Fruit fly (Drosophila melanogaster) whole organism, embryonic: Measurements from ENCODE around the gene Reck.

Experiments used
- BtbVII ChIP-seq: fragments of 200-800 bp; sonication (Bioruptor generic); optimal IDR thresholded peaks from 3 replicates; lab custom pipeline; 2017; ENCODE audit warnings: missing biosample characterization, mild to moderate bottlenecking, missing genetic modification characterization
- CG10321 ChIP-seq: fragments of 200-800 bp; sonication (Bioruptor generic); IDR thresholded peaks from 2 replicates; pipeline ENCODE4 v1.3.6; 2022; ENCODE audit warnings: missing biosample characterization, missing genetic modification characterization
- CG11560 ChIP-seq: fragments of 200-800 bp; sonication (Bioruptor generic); IDR thresholded peaks from 3 replicates; pipeline ENCODE4 v1.3.6; 2022; ENCODE audit warnings: missing biosample characterization, missing genetic modification characterization
- CG11696 ChIP-seq: fragments of 200-800 bp; sonication (Bioruptor generic); IDR thresholded peaks from 2 replicates; pipeline ENCODE4 v1.3.6; 2022; ENCODE audit warnings: missing biosample characterization, missing genetic modification characterization
- CG12219 ChIP-seq: fragments of 200-800 bp; sonication (Bioruptor generic); optimal IDR thresholded peaks from 3 replicates; lab custom pipeline; 2018; ENCODE audit warnings: missing biosample characterization, mild to moderate bottlenecking, missing genetic modification characterization
- CG12744 ChIP-seq: fragments of 200-800 bp; sonication (Bioruptor generic); optimal IDR thresholded peaks from 2 replicates; lab custom pipeline; 2016; ENCODE audit warnings: missing biosample characterization, missing genetic modification characterization
- CG13123 ChIP-seq: fragments of 200-800 bp; sonication (Bioruptor generic); optimal IDR thresholded peaks from 2 replicates; lab custom pipeline; 2016; ENCODE audit warnings: missing biosample characterization, missing genetic modification characterization
- CG13287 ChIP-seq: fragments of 200-800 bp; sonication (Bioruptor generic); IDR thresholded peaks from 2 replicates; pipeline ENCODE4 v1.3.6; 2022; ENCODE audit warnings: missing biosample characterization, missing genetic modification characterization; ENCODE audit not compliant: partially characterized antibody
- CG15479 ChIP-seq: fragments of 200-800 bp; sonication (Bioruptor generic); optimal IDR thresholded peaks from 3 replicates; lab custom pipeline; 2019; ENCODE audit warnings: missing biosample characterization, mild to moderate bottlenecking, missing genetic modification characterization, moderate library complexity
- CG16779 ChIP-seq: fragments of 200-800 bp; sonication (Bioruptor generic); IDR thresholded peaks from 2 replicates; pipeline ENCODE4 v1.3.6; 2022; ENCODE audit warnings: missing biosample characterization, missing genetic modification characterization
- CG18599 ChIP-seq: fragments of 200-800 bp; sonication (Bioruptor generic); optimal IDR thresholded peaks from 3 replicates; lab custom pipeline; 2017; ENCODE audit warnings: missing biosample characterization, missing genetic modification characterization, mild to moderate bottlenecking, moderate library complexity, missing genetic modification reagents
- CG30403 ChIP-seq: fragments of 200-800 bp; sonication (Bioruptor generic); optimal IDR thresholded peaks from 3 replicates; lab custom pipeline; 2016; ENCODE audit warnings: missing biosample characterization, missing genetic modification characterization
- CG30431 ChIP-seq: fragments of 200-800 bp; sonication (Bioruptor generic); optimal IDR thresholded peaks from 2 replicates; lab custom pipeline; 2017; ENCODE audit warnings: missing biosample characterization, missing genetic modification characterization
- CG5953 ChIP-seq: fragments of 200-800 bp; sonication (Bioruptor generic); IDR thresholded peaks from 2 replicates; pipeline ENCODE4 v1.3.6; 2022; ENCODE audit warnings: missing biosample characterization, missing genetic modification characterization
- CG9609 ChIP-seq: fragments of 200-800 bp; sonication (Bioruptor generic); optimal IDR thresholded peaks from 3 replicates; lab custom pipeline; 2016; ENCODE audit warnings: missing biosample characterization, missing genetic modification characterization
- CrebB ChIP-seq: fragments of 200-800 bp; sonication (Bioruptor generic); optimal IDR thresholded peaks from 3 replicates; lab custom pipeline; 2018; ENCODE audit warnings: missing biosample characterization, mild to moderate bottlenecking, missing genetic modification characterization
- D ChIP-seq, 2 experiments: fragments of 200-800 bp in 1 of 2; fragments of >200 bp in 1 of 2; sonication (Bioruptor generic) in 1 of 2; optimal IDR thresholded peaks; 2 replicates in 1 of 2; 3 replicates in 1 of 2; lab custom pipeline; 2017; ENCODE audit warnings: mild to moderate bottlenecking in 1 of 2, missing biosample characterization in 1 of 2, missing genetic modification characterization in 1 of 2, missing genetic modification reagents in 1 of 2
- Dbx ChIP-seq: fragments of 200-800 bp; sonication (Bioruptor generic); IDR thresholded peaks from 3 replicates; pipeline ENCODE4 v1.3.6; 2022; ENCODE audit warnings: missing biosample characterization, missing genetic modification characterization
- Ets97D ChIP-seq: fragments of 200-800 bp; sonication (Bioruptor generic); optimal IDR thresholded peaks from 3 replicates; lab custom pipeline; 2016; ENCODE audit warnings: missing biosample characterization, missing genetic modification characterization
- Fer2 ChIP-seq: fragments of 200-800 bp; sonication (Bioruptor generic); optimal IDR thresholded peaks from 2 replicates; lab custom pipeline; 2018; ENCODE audit warnings: missing biosample characterization, mild to moderate bottlenecking, missing genetic modification characterization, moderate library complexity
- HLH3B ChIP-seq: fragments of 200-800 bp; sonication (Bioruptor generic); IDR thresholded peaks from 2 replicates; pipeline ENCODE4 v1.3.6; 2022; ENCODE audit warnings: missing biosample characterization, missing genetic modification characterization
- HmgD ChIP-seq: fragments of 200-800 bp; sonication (Bioruptor generic); optimal IDR thresholded peaks from 3 replicates; lab custom pipeline; 2016; ENCODE audit warnings: missing biosample characterization, missing genetic modification characterization
- Hr51 ChIP-seq, 2 experiments: fragments of 200-800 bp; sonication (Bioruptor generic); optimal IDR thresholded peaks; 2 replicates in 1 of 2; 3 replicates in 1 of 2; lab custom pipeline; 2016 to 2018; ENCODE audit warnings: missing biosample characterization in 2 of 2, missing genetic modification characterization in 2 of 2, mild to moderate bottlenecking in 1 of 2, moderate library complexity in 1 of 2
- Meics ChIP-seq: fragments of 200-800 bp; sonication (Bioruptor generic); optimal IDR thresholded peaks from 2 replicates; lab custom pipeline; 2017; ENCODE audit warnings: missing biosample characterization, mild to moderate bottlenecking, missing genetic modification characterization
- Sox100B ChIP-seq: fragments of 200-800 bp; sonication (Bioruptor generic); optimal IDR thresholded peaks from 3 replicates; lab custom pipeline; 2018; ENCODE audit warnings: missing biosample characterization, mild to moderate bottlenecking, missing genetic modification characterization
- Xbp1 ChIP-seq: fragments of 200-800 bp; sonication (Bioruptor generic); optimal IDR thresholded peaks from 3 replicates; lab custom pipeline; 2016; ENCODE audit warnings: missing biosample characterization, mild to moderate bottlenecking, missing genetic modification characterization
- abd-A ChIP-seq: fragments of 200-800 bp; sonication (Bioruptor generic); optimal IDR thresholded peaks from 3 replicates; lab custom pipeline; 2019; ENCODE audit warnings: missing biosample characterization, mild to moderate bottlenecking, missing genetic modification characterization, moderate library complexity
- bbx ChIP-seq: fragments of 200-800 bp; sonication (Bioruptor generic); IDR thresholded peaks from 2 replicates; pipeline ENCODE4 v1.3.6; 2022; ENCODE audit warnings: missing biosample characterization, missing genetic modification characterization; ENCODE audit not compliant: partially characterized antibody
- croc ChIP-seq: fragments of 200-800 bp; sonication (Bioruptor generic); conservative IDR thresholded peaks from 3 replicates; pipeline ENCODE4 v1.3.6; 2022; ENCODE audit warnings: missing biosample characterization, missing genetic modification characterization
- ftz-f1 ChIP-seq: fragments of 200-800 bp; sonication (Bioruptor generic); optimal IDR thresholded peaks from 2 replicates; lab custom pipeline; 2016; ENCODE audit warnings: missing biosample characterization, missing genetic modification characterization
- gcm ChIP-seq: fragments of 200-800 bp; sonication (Bioruptor generic); optimal IDR thresholded peaks from 2 replicates; lab custom pipeline; 2019; ENCODE audit warnings: missing biosample characterization, mild to moderate bottlenecking, missing genetic modification characterization, moderate library complexity
- gsb ChIP-seq: fragments of 200-800 bp; sonication (Bioruptor generic); IDR thresholded peaks from 2 replicates; pipeline ENCODE4 v1.3.6; 2022; ENCODE audit warnings: missing biosample characterization, missing genetic modification characterization
- h ChIP-seq: fragments of >200 bp; optimal IDR thresholded peaks from 2 replicates; lab custom pipeline; 2017
- insv ChIP-seq, 2 experiments: fragments of 200-800 bp; sonication (Bioruptor generic); optimal IDR thresholded peaks; 3 replicates each; lab custom pipeline; 2016 to 2018; ENCODE audit warnings: missing biosample characterization in 2 of 2, missing genetic modification characterization in 2 of 2
- kni ChIP-seq: fragments of 200-800 bp; sonication (Bioruptor generic); optimal IDR thresholded peaks from 3 replicates; lab custom pipeline; 2017; ENCODE audit warnings: mild to moderate bottlenecking, missing biosample characterization, missing genetic modification reagents, missing genetic modification characterization
- mirr ChIP-seq: fragments of 200-800 bp; sonication (Bioruptor generic); optimal IDR thresholded peaks from 3 replicates; lab custom pipeline; 2018; ENCODE audit warnings: missing biosample characterization, mild to moderate bottlenecking, missing genetic modification characterization
- p53 ChIP-seq: fragments of 200-800 bp; sonication (Bioruptor generic); optimal IDR thresholded peaks from 2 replicates; lab custom pipeline; 2016; ENCODE audit warnings: missing biosample characterization, missing genetic modification characterization
- pb ChIP-seq: fragments of 200-800 bp; sonication (Bioruptor generic); optimal IDR thresholded peaks from 3 replicates; lab custom pipeline; 2016; ENCODE audit warnings: missing biosample characterization, missing genetic modification characterization
- phol ChIP-seq: fragments of 200-800 bp; sonication (Bioruptor generic); optimal IDR thresholded peaks from 3 replicates; lab custom pipeline; 2018; ENCODE audit warnings: missing biosample characterization, mild to moderate bottlenecking, missing genetic modification characterization, moderate library complexity
- pita ChIP-seq: fragments of 200-800 bp; sonication (Bioruptor generic); optimal IDR thresholded peaks from 2 replicates; lab custom pipeline; 2017; ENCODE audit warnings: missing biosample characterization, mild to moderate bottlenecking, missing genetic modification characterization
- rib ChIP-seq: fragments of 200-800 bp; sonication (Bioruptor generic); IDR thresholded peaks from 2 replicates; pipeline ENCODE4 v1.3.6; 2022; ENCODE audit warnings: missing biosample characterization, missing genetic modification characterization
- sc ChIP-seq, 3 experiments: fragments of >200 bp in 2 of 3; fragments of 200-800 bp in 1 of 3; sonication (Bioruptor generic) in 1 of 3; optimal IDR thresholded peaks; 2 replicates in 2 of 3; 3 replicates in 1 of 3; lab custom pipeline; 2017; ENCODE audit warnings: mild to moderate bottlenecking in 1 of 3, missing biosample characterization in 1 of 3, missing genetic modification characterization in 1 of 3, missing genetic modification reagents in 1 of 3
- stc ChIP-seq: fragments of 200-800 bp; sonication (Bioruptor generic); IDR thresholded peaks from 2 replicates; pipeline ENCODE4 v1.3.6; 2022; ENCODE audit warnings: missing biosample characterization, missing genetic modification characterization
- tll ChIP-seq, 2 experiments: fragments of 200-800 bp in 1 of 2; fragments of >200 bp in 1 of 2; sonication (Bioruptor generic) in 1 of 2; optimal IDR thresholded peaks; 2 replicates each; lab custom pipeline; 2017 to 2019; ENCODE audit warnings: missing biosample characterization in 2 of 2, missing genetic modification characterization in 2 of 2, mild to moderate bottlenecking in 1 of 2, moderate library complexity in 1 of 2
- vfl ChIP-seq: fragments of 200-800 bp; sonication (Bioruptor generic); optimal IDR thresholded peaks from 2 replicates; lab custom pipeline; 2016; ENCODE audit warnings: missing biosample characterization, missing genetic modification characterization
- zen ChIP-seq: fragments of 200-800 bp; sonication (Bioruptor generic); optimal IDR thresholded peaks from 3 replicates; lab custom pipeline; 2018; ENCODE audit warnings: missing biosample characterization, mild to moderate bottlenecking, missing genetic modification characterization, moderate library complexity

Reck gene

DNA sequence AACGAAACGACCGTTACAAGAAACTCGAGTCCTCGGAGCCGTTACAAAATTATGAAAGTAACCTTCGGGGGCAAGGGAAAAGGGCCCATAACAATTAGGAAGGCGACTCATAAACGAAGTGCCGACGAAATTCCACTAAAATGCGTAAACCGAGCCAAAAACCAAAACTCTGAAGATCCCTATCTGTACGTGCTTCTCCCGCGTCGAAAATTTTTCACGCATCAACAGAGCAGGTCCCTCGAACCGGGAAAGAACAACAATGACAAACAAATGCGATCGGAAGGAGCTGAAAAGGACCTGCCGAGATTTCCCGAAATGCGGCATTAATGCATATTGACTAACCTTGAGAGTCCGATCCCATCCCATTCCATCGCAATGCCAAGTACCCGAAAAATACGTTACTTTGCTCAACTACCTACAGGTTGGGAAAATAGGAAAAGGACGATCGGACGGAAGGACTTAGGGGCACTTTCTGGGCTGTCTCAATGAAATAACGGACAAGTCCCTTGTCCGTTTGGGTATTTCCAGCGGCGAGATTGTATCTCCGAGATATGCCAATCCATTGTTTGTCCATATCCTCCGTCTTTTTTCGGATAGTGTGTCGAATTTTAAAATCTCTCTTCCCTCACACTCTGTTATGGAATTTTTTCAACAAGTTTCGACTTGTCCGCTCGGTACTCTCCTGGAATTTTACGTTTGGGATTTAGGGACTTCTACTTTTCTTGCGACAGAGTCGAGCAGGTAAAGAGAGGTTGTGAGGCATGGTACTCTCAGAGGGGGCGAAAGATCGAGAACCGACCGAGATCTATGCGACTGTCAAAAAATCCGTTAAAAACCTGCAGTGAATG lies 45.9 kb downstream of the Reck start (continued):
- TF ChIP-seq Fer2 (tag; lab: Kevin White, UChicago) (no peak), CG18599 (GFP tag; lab: Kevin White, UChicago) (no peak), Ets97D (GFP tag; lab: Kevin White, UChicago) (no peak), Sox100B (no peak), insv (GFP tag; optimal IDR thresholded peaks at IDR 0.05; lab: Kevin White, UChicago) (peak in 1 of 2 experiments; percentile 60), pita (GFP tag; lab: Kevin White, UChicago) (no peak), stc (GFP tag; lab: Robert Waterston, UW) (no peak), HmgD (GFP tag; lab: Kevin White, UChicago) (no peak), kni (GFP tag; lab: Kevin White, UChicago) (peak; percentile 88), HLH3B (no peak), CG12744 (GFP tag; lab: Kevin White, UChicago) (no peak), gsb (GFP tag; lab: Robert Waterston, UW) (no peak), CG30431 (GFP tag; lab: Kevin White, UChicago) (no peak), phol (tag; lab: Kevin White, UChicago) (no peak), vfl (GFP tag; lab: Kevin White, UChicago) (no peak), CrebB (tag; lab: Kevin White, UChicago) (no peak), CG30403 (GFP tag; lab: Kevin White, UChicago) (no peak), CG11560 (tag; lab: Robert Waterston, UW) (no peak), CG13123 (GFP tag; lab: Kevin White, UChicago) (no peak), abd-A (tag; lab: Kevin White, UChicago) (no peak), CG12219 (GFP tag; lab: Kevin White, UChicago) (no peak), CG13287 (GFP tag; lab: Robert Waterston, UW) (no peak), h (lab: Kevin White, UChicago) (no peak), pb (GFP tag; lab: Kevin White, UChicago) (no peak), CG10321 (GFP tag; lab: Robert Waterston, UW) (no peak), Hr51 (GFP tag; optimal IDR thresholded peaks at IDR 0.05; lab: Kevin White, UChicago) (no peak), gcm (GFP tag; lab: Kevin White, UChicago) (no peak), CG16779 (GFP tag; lab: Robert Waterston, UW) (no peak), mirr (GFP tag; lab: Kevin White, UChicago) (no peak)

DNA sequence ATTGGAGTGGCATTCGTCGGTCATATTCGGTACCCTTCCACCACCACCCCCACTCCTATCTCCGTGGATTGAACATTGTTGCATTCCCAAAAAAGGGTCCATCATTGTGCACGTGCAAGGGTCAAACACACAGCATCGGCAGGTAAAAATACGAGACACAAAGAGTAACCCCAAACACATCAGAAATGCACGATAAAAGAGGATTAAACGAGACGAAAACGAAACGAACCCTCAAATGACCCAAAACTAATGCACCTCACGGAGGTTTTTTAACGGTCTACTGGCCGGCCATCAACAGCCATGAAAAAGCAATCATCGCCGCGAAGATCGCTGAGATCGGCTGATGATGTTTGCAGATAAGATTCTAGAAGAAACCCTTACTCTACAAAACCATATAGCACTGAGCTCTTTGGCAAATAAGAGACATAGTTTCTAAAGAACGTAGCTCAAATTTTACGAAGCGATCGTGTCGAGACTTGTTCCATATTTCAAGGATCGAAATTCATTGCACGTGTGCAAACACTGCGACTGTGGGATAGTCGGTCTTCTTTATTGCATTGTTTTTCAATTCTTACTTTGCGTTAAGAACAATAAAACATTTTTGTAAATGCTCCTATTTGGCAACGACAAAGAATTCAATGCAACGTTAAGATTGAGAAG lies 47.5 kb downstream of the Reck start:
- TF ChIP-seq CG15479 (peak; percentile 93), Dbx (GFP tag; lab: Robert Waterston, UW) (no peak), croc (GFP tag; lab: Robert Waterston, UW) (no peak), CG11696 (GFP tag; lab: Robert Waterston, UW) (no peak), sc (optimal IDR thresholded peaks at IDR 0.05; lab: Kevin White, UChicago) (no peak), sc (GFP tag; optimal IDR thresholded peaks at IDR 0.05; lab: Kevin White, UChicago) (no peak), bbx (no peak), p53 (GFP tag; lab: Kevin White, UChicago) (peak; percentile 92), CG5953 (GFP tag; lab: Robert Waterston, UW) (no peak), Meics (GFP tag; lab: Kevin White, UChicago) (no peak), BtbVII (GFP tag; lab: Kevin White, UChicago) (no peak), ftz-f1 (GFP tag; lab: Kevin White, UChicago) (no peak), abd-A (tag; lab: Kevin White, UChicago) (no peak), kni (GFP tag; lab: Kevin White, UChicago) (peak; percentile 79), CG9609 (no peak), zen (tag; lab: Kevin White, UChicago) (peak; percentile 80), D (optimal IDR thresholded peaks at IDR 0.05; lab: Kevin White, UChicago) (peak; percentile 60), D (GFP tag; optimal IDR thresholded peaks at IDR 0.05; lab: Kevin White, UChicago) (peak; percentile 19), tll (GFP tag; optimal IDR thresholded peaks at IDR 0.05; lab: Kevin White, UChicago) (peak in 1 of 2 experiments; percentile 4), Xbp1 (GFP tag; lab: Kevin White, UChicago) (no peak), rib (GFP tag; lab: Robert Waterston, UW) (0 out of 2 replicates have a peak, but pooled peaks have one; percentile 16)
